Fruit fly (Drosophila melanogaster): ENCODE results near the gene Rh7.
A peak's percentile ranks its signal among the peaks of the same experiment; 100 is the strongest.

Gene Rh7

DNA sequence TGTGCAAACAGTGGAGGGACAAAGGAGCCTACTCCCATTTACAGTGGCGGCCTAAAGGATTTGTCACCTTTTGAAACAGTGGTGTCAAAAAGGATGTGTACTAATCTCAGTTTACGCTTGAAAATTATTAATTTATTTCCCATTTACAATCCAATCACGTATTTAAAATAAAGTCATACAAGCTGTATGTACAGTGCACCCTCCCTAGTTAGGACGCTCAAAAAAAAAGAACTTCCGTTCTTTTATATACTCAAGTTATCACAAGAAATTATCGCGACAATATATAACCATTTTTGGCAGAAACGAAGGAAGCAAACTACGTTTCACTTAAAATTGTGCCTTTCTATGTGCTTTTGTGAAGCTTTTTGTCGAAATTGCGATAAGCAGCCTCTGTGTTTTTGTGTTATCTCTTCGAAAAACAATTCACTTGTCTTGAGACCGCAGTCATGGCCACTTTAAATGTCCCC is 36.0 kb downstream of the Rh7 start (continued):
- TF ChIP-seq CG31441 (GFP tag; IDR thresholded peaks at IDR 0.05) = peak; percentile 43; the same call in 1 of the 2 replicates
- no peak for TF ChIP-seq CG13123 (GFP tag; optimal IDR thresholded peaks at IDR 0.05)
- TF ChIP-seq ttk (GFP tag; IDR thresholded peaks at IDR 0.05) = 0 out of 2 replicates have a peak, but pooled peaks have one; percentile 44
- TF ChIP-seq pnt (GFP tag; optimal IDR thresholded peaks at IDR 0.05) = peak; percentile 53
- TF ChIP-seq CG6689 (GFP tag; IDR thresholded peaks at IDR 0.05) = peak; percentile 59
- TF ChIP-seq Atf3 (GFP tag; optimal IDR thresholded peaks at IDR 0.05) = no peak
- 0 out of 2 replicates have a peak, but pooled peaks have one; percentile 11 for TF ChIP-seq al (GFP tag; IDR thresholded peaks at IDR 0.05)
- no peak for TF ChIP-seq Sox102F (GFP tag; optimal IDR thresholded peaks at IDR 0.05)
- no peak for TF ChIP-seq CG6254 (GFP tag; optimal IDR thresholded peaks at IDR 0.05)
- no peak for TF ChIP-seq hkb (optimal IDR thresholded peaks at IDR 0.05)
- TF ChIP-seq hkb (GFP tag; IDR thresholded peaks at IDR 0.05) = peak; percentile 51
- TF ChIP-seq CG4617 (GFP tag; optimal IDR thresholded peaks at IDR 0.05; ENCODE audit: borderline replicate concordance) = no peak
- TF ChIP-seq Vsx1 (GFP tag; optimal IDR thresholded peaks at IDR 0.05) = no peak
- no peak for TF ChIP-seq ato (GFP tag; IDR thresholded peaks at IDR 0.05; ENCODE audit: partially characterized antibody)
- 0 out of 3 replicates have a peak, but pooled peaks have one; percentile 28 for TF ChIP-seq so (GFP tag; IDR thresholded peaks at IDR 0.05)
- TF ChIP-seq CG30431 (GFP tag; optimal IDR thresholded peaks at IDR 0.05) = no peak
- TF ChIP-seq ranshi (GFP tag; IDR thresholded peaks at IDR 0.05) = no peak
- no peak for TF ChIP-seq pfk (GFP tag; optimal IDR thresholded peaks at IDR 0.05)
- TF ChIP-seq mam (GFP tag; optimal IDR thresholded peaks at IDR 0.05) = peak; percentile 61
- TF ChIP-seq Ets65A (GFP tag) = peak; percentile 91
- TF ChIP-seq tna (GFP tag; IDR thresholded peaks at IDR 0.05; ENCODE audit: partially characterized antibody) = no peak
- TF ChIP-seq nau (GFP tag; optimal IDR thresholded peaks at IDR 0.05) = no peak
- TF ChIP-seq dati (GFP tag; IDR thresholded peaks at IDR 0.05) = no peak
- peak; percentile 27 for TF ChIP-seq CG12391 (tag; optimal IDR thresholded peaks at IDR 0.05)
- peak; percentile 58 for TF ChIP-seq slbo (GFP tag; IDR thresholded peaks at IDR 0.05)
- TF ChIP-seq Spps (tag; optimal IDR thresholded peaks at IDR 0.05) = no peak
- TF ChIP-seq Xrp1 (GFP tag; IDR thresholded peaks at IDR 0.05) = no peak; the same call in 1 of the 2 replicates
- no peak for TF ChIP-seq CG13287 (GFP tag; IDR thresholded peaks at IDR 0.05; ENCODE audit: partially characterized antibody)
- no peak for TF ChIP-seq sc (optimal IDR thresholded peaks at IDR 0.05)
- TF ChIP-seq sc (GFP tag; optimal IDR thresholded peaks at IDR 0.05) = no peak
- peak; percentile 2 for TF ChIP-seq CG33557 (GFP tag; optimal IDR thresholded peaks at IDR 0.05)
- no peak; the same call in 1 of the 2 replicates for TF ChIP-seq CG32767 (GFP tag; IDR thresholded peaks at IDR 0.05)
- no peak for TF ChIP-seq CG16813 (GFP tag; IDR thresholded peaks at IDR 0.05; ENCODE audit: partially characterized antibody)
- peak; percentile 31 for TF ChIP-seq nmo (GFP tag; optimal IDR thresholded peaks at IDR 0.05)
- TF ChIP-seq CG3847 (GFP tag; IDR thresholded peaks at IDR 0.05) = no peak
- TF ChIP-seq CG16815 (GFP tag; optimal IDR thresholded peaks at IDR 0.05) = peak; percentile 13
- no peak for TF ChIP-seq pzg (GFP tag; optimal IDR thresholded peaks at IDR 0.05)
- no peak for TF ChIP-seq CG8478 (optimal IDR thresholded peaks at IDR 0.05)
- peak; percentile 4 for TF ChIP-seq CG16863 (GFP tag; optimal IDR thresholded peaks at IDR 0.05)
- TF ChIP-seq ash1 (GFP tag; optimal IDR thresholded peaks at IDR 0.05) = no peak
- TF ChIP-seq twi (tag; optimal IDR thresholded peaks at IDR 0.05) = no peak
- TF ChIP-seq Deaf1 (tag; optimal IDR thresholded peaks at IDR 0.05) = no peak
- no peak for TF ChIP-seq bbx (GFP tag; IDR thresholded peaks at IDR 0.05; ENCODE audit: partially characterized antibody)
- no peak for TF ChIP-seq sna (GFP tag; IDR thresholded peaks at IDR 0.05; ENCODE audit: partially characterized antibody)
- no peak for TF ChIP-seq CG16779 (GFP tag; IDR thresholded peaks at IDR 0.05)
- TF ChIP-seq Meics (GFP tag; optimal IDR thresholded peaks at IDR 0.05) = peak; percentile 52
- no peak for TF ChIP-seq NK7.1 (GFP tag; optimal IDR thresholded peaks at IDR 0.05)
- peak; percentile 34 for TF ChIP-seq CG10274 (GFP tag; optimal IDR thresholded peaks at IDR 0.05)
- no peak for TF ChIP-seq Dll (GFP tag; IDR thresholded peaks at IDR 0.05; ENCODE audit: partially characterized antibody)
- TF ChIP-seq vvl (GFP tag; IDR thresholded peaks at IDR 0.05) = peak; percentile 41; the same call in 1 of the 2 replicates
- TF ChIP-seq CG18619 (GFP tag; optimal IDR thresholded peaks at IDR 0.05) = peak; percentile 46

Data from whole organism, embryonic.